Fruit fly (Drosophila melanogaster): Measurements from ENCODE around the gene CG15747.
A peak's percentile ranks its signal among the peaks of the same experiment; 100 is the strongest.

Gene CG15747

dm6 chrX:13319376-13319883 is 18.7 kb upstream of the CG15747 start (continued):
- TF ChIP-seq Gsc (GFP tag; IDR thresholded peaks at IDR 0.05) (no peak), ab (GFP tag; optimal IDR thresholded peaks at IDR 0.05) (no peak), CG8478 (optimal IDR thresholded peaks at IDR 0.05) (no peak), shn (GFP tag; optimal IDR thresholded peaks at IDR 0.05) (no peak), danr (GFP tag; IDR thresholded peaks at IDR 0.05) (no peak), Ets65A (GFP tag) (no peak), CG2889 (GFP tag; IDR thresholded peaks at IDR 0.05) (no peak), Ssrp (tag; optimal IDR thresholded peaks at IDR 0.05) (no peak), CG12769 (tag; optimal IDR thresholded peaks at IDR 0.05) (peak; percentile 93), CG17328 (GFP tag; IDR thresholded peaks at IDR 0.05) (no peak), CG6683 (GFP tag; optimal IDR thresholded peaks at IDR 0.05) (peak; percentile 28), HHEX (GFP tag; optimal IDR thresholded peaks at IDR 0.05) (peak; percentile 42), CG10431 (GFP tag; optimal IDR thresholded peaks at IDR 0.05) (no peak), Hr78 (GFP tag; optimal IDR thresholded peaks at IDR 0.05) (no peak), sug (tag; optimal IDR thresholded peaks at IDR 0.05) (peak; percentile 43), CG4854 (GFP tag; optimal IDR thresholded peaks at IDR 0.05) (no peak), dysf (GFP tag; IDR thresholded peaks at IDR 0.05) (no peak; the same call in 2 of the 3 replicates), Deaf1 (tag; optimal IDR thresholded peaks at IDR 0.05) (peak; percentile 46), toy (GFP tag; IDR thresholded peaks at IDR 0.05) (no peak), B-H2 (GFP tag; optimal IDR thresholded peaks at IDR 0.05) (peak; percentile 43), Bteb2 (GFP tag; optimal IDR thresholded peaks at IDR 0.05) (no peak), grn (GFP tag; optimal IDR thresholded peaks at IDR 0.05) (peak; percentile 94), CG12219 (GFP tag; optimal IDR thresholded peaks at IDR 0.05) (no peak), Sry-δ (GFP tag; optimal IDR thresholded peaks at IDR 0.05) (no peak), CG12104 (GFP tag; optimal IDR thresholded peaks at IDR 0.05) (no peak), CG14050 (GFP tag; IDR thresholded peaks at IDR 0.05) (no peak), CG8944 (GFP tag; optimal IDR thresholded peaks at IDR 0.05) (no peak), gem (tag; optimal IDR thresholded peaks at IDR 0.05) (peak; percentile 61), CG13296 (GFP tag; optimal IDR thresholded peaks at IDR 0.05) (peak; percentile 81), CG17568 (GFP tag; optimal IDR thresholded peaks at IDR 0.05) (no peak), zfh1 (GFP tag; IDR thresholded peaks at IDR 0.05) (no peak), CG15479 (GFP tag; optimal IDR thresholded peaks at IDR 0.05) (no peak), CG8359 (GFP tag; optimal IDR thresholded peaks at IDR 0.05; ENCODE audit: borderline replicate concordance) (no peak), emc (GFP tag; optimal IDR thresholded peaks at IDR 0.05) (no peak), Nf-YC (tag; optimal IDR thresholded peaks at IDR 0.05) (peak; percentile 61), E2f2 (GFP tag; IDR thresholded peaks at IDR 0.05) (no peak), Taf1 (GFP tag; IDR thresholded peaks at IDR 0.05) (no peak), Vsx1 (GFP tag; optimal IDR thresholded peaks at IDR 0.05) (no peak), pita (GFP tag; optimal IDR thresholded peaks at IDR 0.05) (no peak), HLHmδ (GFP tag; optimal IDR thresholded peaks at IDR 0.05) (no peak), Fer3 (tag; optimal IDR thresholded peaks at IDR 0.05) (peak; percentile 51), CG34422 (GFP tag; IDR thresholded peaks at IDR 0.05) (no peak), BEAF-32 (GFP tag; optimal IDR thresholded peaks at IDR 0.05) (no peak), CG4360 (GFP tag; IDR thresholded peaks at IDR 0.05) (no peak), Sin3A (optimal IDR thresholded peaks at IDR 0.05) (no peak), Doc2 (GFP tag; IDR thresholded peaks at IDR 0.05) (no peak), grau (tag; optimal IDR thresholded peaks at IDR 0.05) (peak; percentile 62), Lhr (GFP tag; optimal IDR thresholded peaks at IDR 0.05) (no peak), CG3726 (GFP tag; IDR thresholded peaks at IDR 0.05) (no peak), dmrt99B (tag; optimal IDR thresholded peaks at IDR 0.05) (peak; percentile 53), esg (GFP tag; conservative IDR thresholded peaks at IDR 0.05) (no peak), luna (GFP tag; optimal IDR thresholded peaks at IDR 0.05) (no peak)
